Worm (Caenorhabditis elegans) whole organism, early embryonic: ENCODE results near the gene srh-28.

ENCODE experiments used
- B0310.2 ChIP-seq: sonication (generic microtip); optimal IDR thresholded peaks from 2 replicates; lab custom pipeline; 2016; ENCODE audit warnings: mild to moderate bottlenecking, missing genetic modification characterization, missing compliant biosample characterization
- F13C5.2 ChIP-seq: sonication (generic microtip); optimal IDR thresholded peaks from 2 replicates; lab custom pipeline; 2017; ENCODE audit warnings: mild to moderate bottlenecking, missing genetic modification characterization, inconsistent platforms, missing compliant biosample characterization
- aly-1 ChIP-seq: sonication (generic microtip); optimal IDR thresholded peaks from 2 replicates; lab custom pipeline; 2016; ENCODE audit warnings: missing genetic modification characterization, missing compliant biosample characterization
- ama-1 ChIP-seq: fragments of 150-350 bp; optimal IDR thresholded peaks from 2 replicates; lab custom pipeline; 2014
- ceh-13 ChIP-seq: fragments of 200-800 bp; sonication (Bioruptor generic); optimal IDR thresholded peaks from 2 replicates; lab custom pipeline; 2018; ENCODE audit warnings: mild to moderate bottlenecking, missing genetic modification characterization, missing compliant biosample characterization
- ceh-36 ChIP-seq: sonication (generic microtip); optimal IDR thresholded peaks from 2 replicates; lab custom pipeline; 2016; ENCODE audit warnings: missing genetic modification characterization, inconsistent platforms, missing compliant biosample characterization
- ets-7 ChIP-seq: sonication (generic microtip); optimal IDR thresholded peaks from 2 replicates; lab custom pipeline; 2016; ENCODE audit warnings: missing genotype, missing genetic modification characterization, missing compliant biosample characterization
- flt-1 ChIP-seq: fragments of 200-800 bp; sonication (Bioruptor generic); IDR thresholded peaks from 2 replicates; pipeline ENCODE4 v1.3.6; 2022; ENCODE audit warnings: missing genetic modification characterization, missing compliant biosample characterization
- hmbx-1 ChIP-seq: sonication (generic microtip); optimal IDR thresholded peaks from 2 replicates; lab custom pipeline; 2016; ENCODE audit warnings: mild to moderate bottlenecking, missing genetic modification characterization, missing compliant biosample characterization
- hmg-4 ChIP-seq: fragments of 200-800 bp; sonication (Bioruptor generic); optimal IDR thresholded peaks from 2 replicates; lab custom pipeline; 2018; ENCODE audit warnings: mild to moderate bottlenecking, missing genetic modification characterization, missing compliant biosample characterization
- hnd-1 ChIP-seq: sonication (generic microtip); optimal IDR thresholded peaks from 2 replicates; lab custom pipeline; 2016; ENCODE audit warnings: missing genetic modification characterization, missing compliant biosample characterization
- pes-1 ChIP-seq: fragments of 200-800 bp; sonication (Bioruptor generic); IDR thresholded peaks from 2 replicates; pipeline ENCODE4 v1.3.6; 2022; ENCODE audit warnings: missing genetic modification reagents, missing genetic modification characterization, missing compliant biosample characterization
- scrt-1 ChIP-seq: fragments of 200-800 bp; sonication (Bioruptor generic); IDR thresholded peaks from 2 replicates; pipeline ENCODE4 v1.3.6; 2022; ENCODE audit warnings: missing genetic modification characterization, missing compliant biosample characterization
- sea-1 ChIP-seq: fragments of 200-800 bp; sonication (Bioruptor generic); conservative IDR thresholded peaks from 2 replicates; pipeline ENCODE4 v1.3.6; 2022; ENCODE audit warnings: missing genetic modification characterization, missing compliant biosample characterization
- tbx-11 ChIP-seq: fragments of 200-800 bp; sonication (Bioruptor generic); IDR thresholded peaks from 2 replicates; pipeline ENCODE4 v1.3.6; 2022; ENCODE audit warnings: missing genetic modification characterization, missing compliant biosample characterization
- tbx-37 ChIP-seq: fragments of 200-800 bp; sonication (Bioruptor generic); conservative IDR thresholded peaks from 2 replicates; pipeline ENCODE4 v1.3.6; 2022; ENCODE audit warnings: missing genetic modification reagents, missing genetic modification characterization, missing compliant biosample characterization
- tra-4 ChIP-seq: sonication (generic microtip); optimal IDR thresholded peaks from 2 replicates; lab custom pipeline; 2017; ENCODE audit warnings: missing genetic modification characterization, missing compliant biosample characterization

Gene srh-28

ce11 chrV:6783044-6783625, 7.5 kb upstream of the srh-28 start:
- TF ChIP-seq scrt-1 (GFP tag; lab: Robert Waterston, UW) (no peak), hmg-4 (GFP tag; lab: Kevin White, UChicago) (no peak), ceh-36 (tag; lab: Kevin White, UChicago) (no peak), tra-4 (tag; lab: Kevin White, UChicago) (no peak), F13C5.2 (tag; lab: Kevin White, UChicago) (no peak), sea-1 (GFP tag; lab: Robert Waterston, UW) (no peak), aly-1 (tag; lab: Kevin White, UChicago) (no peak), tbx-11 (GFP tag; lab: Robert Waterston, UW) (no peak), hnd-1 (no peak)

ce11 chrV:6782260-6782659, 6.7 kb upstream of the srh-28 start:
- TF ChIP-seq scrt-1 (GFP tag; lab: Robert Waterston, UW) (no peak), hmg-4 (GFP tag; lab: Kevin White, UChicago) (no peak), F13C5.2 (tag; lab: Kevin White, UChicago) (no peak)

DNA sequence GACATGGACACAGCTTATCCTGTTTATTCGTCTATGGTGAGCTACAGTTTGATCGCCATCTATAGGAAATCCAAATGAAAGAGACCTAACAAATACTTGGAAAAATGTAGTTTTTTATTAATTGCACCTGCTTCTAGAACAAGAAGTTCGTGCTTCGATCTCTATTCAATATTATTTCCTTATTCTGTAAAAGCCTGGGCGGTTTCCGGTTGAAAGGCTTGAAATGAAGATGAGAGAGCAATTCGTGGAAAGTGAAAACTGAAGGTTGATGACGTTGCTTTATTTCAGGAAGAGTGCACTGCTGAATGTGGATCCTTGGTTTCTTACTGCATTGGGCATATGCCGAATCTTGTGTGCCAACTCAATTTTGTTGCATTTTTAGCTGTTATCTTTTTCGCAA, 5.1 kb upstream of the srh-28 start:
- no peak for TF ChIP-seq tra-4 (tag; lab: Kevin White, UChicago)
- no peak for TF ChIP-seq F13C5.2 (tag; lab: Kevin White, UChicago)
- no peak for TF ChIP-seq ceh-36 (tag; lab: Kevin White, UChicago)
- TF ChIP-seq pes-1 (GFP tag; lab: Robert Waterston, UW) = no peak
- no peak for TF ChIP-seq hnd-1
- TF ChIP-seq scrt-1 (GFP tag; lab: Robert Waterston, UW) = no peak
- TF ChIP-seq ama-1 (lab: Kevin White, UChicago) = no peak
- TF ChIP-seq sea-1 (GFP tag; lab: Robert Waterston, UW) = no peak
- TF ChIP-seq hmbx-1 (tag; lab: Kevin White, UChicago) = no peak
- no peak for TF ChIP-seq tbx-37
- TF ChIP-seq ceh-13 (GFP tag; lab: Kevin White, UChicago) = no peak
- no peak for TF ChIP-seq flt-1
- no peak for TF ChIP-seq aly-1 (tag; lab: Kevin White, UChicago)
- TF ChIP-seq ets-7 (tag; lab: Kevin White, UChicago) = no peak
- no peak for TF ChIP-seq B0310.2 (tag; lab: Kevin White, UChicago)
- TF ChIP-seq hmg-4 (GFP tag; lab: Kevin White, UChicago) = no peak

DNA sequence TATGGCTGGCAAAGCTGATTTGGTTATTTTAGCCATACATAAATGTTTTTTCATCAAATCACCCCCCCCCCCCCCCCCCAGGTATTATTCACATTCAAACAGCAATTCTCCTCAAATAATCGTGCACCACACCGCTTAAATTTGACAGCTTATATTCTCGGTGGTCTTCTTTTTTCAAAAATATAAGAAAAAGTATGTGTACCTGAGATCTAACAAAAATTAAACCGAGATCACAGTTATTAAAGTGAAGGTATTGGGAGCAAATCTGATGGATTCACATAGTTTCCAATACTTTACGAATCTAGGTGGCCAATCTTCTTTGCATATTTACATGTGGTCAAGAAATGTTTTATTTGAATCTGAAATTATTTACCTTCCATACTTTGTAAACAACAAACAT, 4.6 kb upstream of the srh-28 start, which contains the start of gene ZC404.15:
ZC404.15 (plus strand) TSS at position 301 of the 400 bp plus-strand sequence.
- TF ChIP-seq B0310.2 (tag; lab: Kevin White, UChicago) (no peak), F13C5.2 (tag; lab: Kevin White, UChicago) (no peak), ceh-36 (tag; lab: Kevin White, UChicago) (no peak)

DNA sequence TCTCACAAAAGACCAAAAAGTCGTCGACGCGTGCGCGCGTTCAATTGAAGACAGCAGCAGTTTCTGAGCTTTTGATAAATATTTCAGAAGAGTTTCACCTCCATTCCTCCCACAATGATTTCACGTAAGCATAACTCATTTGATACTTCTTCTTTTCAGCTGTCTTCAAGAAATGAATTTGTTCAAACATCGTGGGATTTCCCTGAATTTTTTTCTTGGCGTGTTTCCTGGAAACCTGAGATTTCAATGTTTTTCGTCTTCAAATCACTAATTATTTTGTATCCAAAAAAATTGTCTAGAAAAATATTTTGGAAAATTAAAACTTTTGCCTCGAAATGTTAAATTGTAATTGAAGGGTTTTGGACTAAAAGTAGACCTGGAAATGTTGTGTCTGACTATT, 2.8 kb upstream of the srh-28 start:
- TF ChIP-seq ceh-36 (tag; lab: Kevin White, UChicago) = no peak
- TF ChIP-seq flt-1 = no peak
- no peak for TF ChIP-seq F13C5.2 (tag; lab: Kevin White, UChicago)

DNA sequence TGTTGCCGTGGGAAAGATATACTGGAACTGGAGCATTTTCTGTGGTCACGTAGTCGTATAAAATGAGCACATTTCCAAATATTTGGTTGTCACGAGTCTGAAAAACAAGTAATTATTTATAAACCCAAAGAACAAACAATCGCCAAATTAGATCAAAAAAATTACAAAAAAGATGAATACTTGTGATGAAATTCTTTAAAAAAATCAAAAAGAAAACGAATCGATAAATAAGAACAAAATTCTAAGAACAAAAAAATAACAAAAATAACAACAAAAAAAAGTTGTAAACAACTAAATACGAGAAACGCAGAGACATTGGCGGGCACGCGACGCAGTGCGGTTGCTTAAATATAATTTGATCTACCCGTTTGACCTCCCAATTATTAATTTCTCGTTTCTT, 1.9 kb downstream of the srh-28 start, which contains the start of gene ZC404.16:
ZC404.16 (minus strand) TSS at position 101 of the 400 bp plus-strand sequence.
- TF ChIP-seq B0310.2 (tag; lab: Kevin White, UChicago) = no peak
- no peak for TF ChIP-seq F13C5.2 (tag; lab: Kevin White, UChicago)
- TF ChIP-seq flt-1 = no peak
- no peak for TF ChIP-seq sea-1 (GFP tag; lab: Robert Waterston, UW)
- no peak for TF ChIP-seq ceh-13 (GFP tag; lab: Kevin White, UChicago)
- TF ChIP-seq hnd-1 = no peak
- TF ChIP-seq scrt-1 (GFP tag; lab: Robert Waterston, UW) = no peak
- no peak for TF ChIP-seq tbx-11 (GFP tag; lab: Robert Waterston, UW)
- no peak for TF ChIP-seq aly-1 (tag; lab: Kevin White, UChicago)
- no peak for TF ChIP-seq ceh-36 (tag; lab: Kevin White, UChicago)

- TF ChIP-seq ama-1 (lab: Kevin White, UChicago) (no peak), tbx-11 (GFP tag; lab: Robert Waterston, UW) (no peak)
Measured at ce11 chrV:6771645-6772044, 4.0 kb downstream of the srh-28 start, which contains the start of gene srh-30. TSS of gene srh-30 (minus strand) at chrV:6771745.

ce11 chrV:6769440-6769839, 6.2 kb downstream of the srh-28 start:
- TF ChIP-seq hmbx-1 (tag; lab: Kevin White, UChicago) (no peak), ama-1 (lab: Kevin White, UChicago) (no peak), sea-1 (GFP tag; lab: Robert Waterston, UW) (no peak), flt-1 (no peak), F13C5.2 (tag; lab: Kevin White, UChicago) (no peak), B0310.2 (tag; lab: Kevin White, UChicago) (no peak), hmg-4 (GFP tag; lab: Kevin White, UChicago) (no peak), tra-4 (tag; lab: Kevin White, UChicago) (no peak), hnd-1 (no peak), pes-1 (GFP tag; lab: Robert Waterston, UW) (no peak), scrt-1 (GFP tag; lab: Robert Waterston, UW) (no peak), tbx-37 (no peak), ets-7 (tag; lab: Kevin White, UChicago) (no peak), ceh-36 (tag; lab: Kevin White, UChicago) (no peak), tbx-11 (GFP tag; lab: Robert Waterston, UW) (no peak), ceh-13 (GFP tag; lab: Kevin White, UChicago) (no peak), aly-1 (tag; lab: Kevin White, UChicago) (no peak)
